Worm (Caenorhabditis elegans) whole organism, young adult: Measurements from ENCODE around the gene try-5.

ENCODE experiments used
- C06A6.2 ChIP-seq: fragments of 200-800 bp; sonication (Bioruptor generic); conservative IDR thresholded peaks from 2 replicates; pipeline ENCODE4 v1.3.6; 2022; ENCODE audit warnings: missing genetic modification characterization, missing compliant biosample characterization
- ama-1 ChIP-seq, 3 experiments: fragments of 150-350 bp in 1 of 3; sonication (generic microtip) in 2 of 3; optimal IDR thresholded peaks; 2 replicates each; lab custom pipeline; 2014 to 2018; ENCODE audit warnings: missing biosample characterization in 2 of 3, missing genetic modification characterization in 2 of 3, missing genetic modification reagents in 2 of 3
- efl-1 ChIP-seq: fragments of 150-350 bp; optimal IDR thresholded peaks from 2 replicates; lab custom pipeline; 2014; ENCODE audit warnings: missing biosample characterization, missing genetic modification reagents, missing genetic modification characterization

DNA sequence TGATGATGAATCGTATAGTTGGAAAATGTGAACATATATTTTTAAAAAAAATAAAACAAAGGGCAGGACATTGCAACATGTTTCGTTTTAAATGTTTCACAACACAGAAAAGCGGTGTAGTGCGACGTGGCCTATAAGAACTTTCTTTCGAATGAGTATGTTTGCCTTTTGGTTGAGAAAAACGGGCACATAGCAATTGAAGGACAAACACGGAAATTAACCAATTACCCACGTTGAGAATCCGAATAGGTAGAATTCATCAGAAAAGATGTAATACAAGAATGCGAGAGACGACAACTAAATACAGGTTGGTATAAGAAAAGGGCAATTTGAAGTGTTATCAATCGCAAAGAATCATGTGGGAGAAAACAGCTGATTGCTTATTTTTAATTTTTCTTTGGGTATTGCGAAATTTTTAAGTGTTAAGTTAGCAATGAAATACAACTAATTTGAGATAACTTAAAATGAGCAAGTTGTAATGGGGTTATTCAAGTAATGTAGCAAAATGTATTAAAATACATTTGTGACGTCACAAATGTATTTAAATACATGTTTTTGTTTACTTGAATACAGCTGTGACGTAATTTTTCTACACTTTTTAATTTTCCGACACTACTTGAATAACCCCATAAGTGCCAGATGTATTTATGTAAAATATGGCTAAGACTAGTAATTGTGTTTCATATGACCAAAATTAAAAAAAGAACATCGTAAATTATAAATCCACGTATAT lies 13.4 kb upstream of the try-5 start, which contains the start of gene acl-14:
- TF ChIP-seq efl-1 (GFP tag; lab: Kevin White, UChicago) (no peak), ama-1 (optimal IDR thresholded peaks at IDR 0.05; lab: Kevin White, UChicago) (no peak), ama-1 (GFP tag; optimal IDR thresholded peaks at IDR 0.05; lab: Kevin White, UChicago) (no peak), C06A6.2 (GFP tag; lab: Robert Waterston, UW) (no peak)
